Fruit fly (Drosophila melanogaster) S2 (cell line): ENCODE data around the gene CG8565.

ENCODE experiments used
- CG8478 ChIP-seq: fragments of >200 bp; optimal IDR thresholded peaks from 2 replicates; lab custom pipeline; 2018
- CTCF ChIP-seq, 2 experiments: fragments of >200 bp; optimal IDR thresholded peaks; 2 replicates each; lab custom pipeline; 2018

Gene CG8565

DNA sequence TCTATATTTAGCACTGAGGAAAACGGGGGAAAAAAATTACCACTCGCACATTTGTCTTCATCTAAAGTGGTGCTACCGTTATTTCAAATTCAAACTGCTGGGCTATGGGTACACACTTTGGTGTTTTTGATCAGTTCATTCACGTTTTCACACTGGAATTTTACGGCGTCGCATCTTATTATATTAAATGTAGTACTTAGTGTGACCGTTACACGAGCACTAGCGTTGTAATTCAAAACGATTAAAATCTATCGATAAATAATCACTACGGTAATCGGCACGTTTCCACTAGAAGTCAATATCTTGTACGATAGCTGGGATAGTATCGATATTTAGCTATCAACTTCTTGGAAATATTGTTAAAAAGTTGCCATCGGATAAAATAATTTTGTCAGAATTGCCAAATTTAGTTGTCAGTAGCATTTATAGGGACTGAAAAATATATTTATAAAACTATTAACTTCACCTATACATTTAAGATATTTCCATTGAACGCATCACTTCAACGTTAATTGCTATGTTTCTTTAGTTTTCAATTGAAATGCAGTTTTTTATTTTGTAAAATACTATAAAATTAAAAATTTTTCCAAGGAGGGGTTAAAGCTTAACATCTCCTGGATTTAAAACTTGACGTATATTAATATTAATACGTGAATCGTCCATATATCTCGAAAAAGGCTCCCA lies 20.1 kb downstream of the CG8565 start, which contains the start of the genes CG46440 and Myb:
CG46440 (minus strand) TSS at position 223 of the 684 bp plus-strand sequence.
Myb (minus strand) TSS at position 223 of the 684 bp plus-strand sequence.
- no peak for TF ChIP-seq CG8478 (lab: Kevin White, UChicago)
- peak; percentile 3 to 25 for TF ChIP-seq CTCF (optimal IDR thresholded peaks at IDR 0.05; lab: Kevin White, UChicago)

DNA sequence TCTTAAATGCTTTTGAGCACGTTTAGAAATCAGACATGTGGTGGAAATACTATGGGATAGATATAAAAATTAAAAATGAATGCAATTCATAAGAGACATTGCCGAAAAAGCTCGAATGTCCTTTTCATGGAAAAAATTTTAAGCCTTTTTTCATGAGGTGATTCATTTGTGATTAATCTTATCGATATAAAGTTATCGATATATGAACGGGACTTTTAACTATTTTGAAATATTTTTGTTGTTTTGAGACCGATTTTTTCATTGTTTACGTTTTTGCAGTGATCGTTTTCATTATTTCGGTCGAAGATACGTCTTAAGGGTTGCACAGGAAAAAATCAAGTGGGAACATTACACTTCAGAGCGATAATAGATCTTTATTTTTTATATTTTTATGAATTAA lies 21.8 kb downstream of the CG8565 start, which contains the start of gene AlkB:
AlkB (minus strand) TSS at position 101 of the 400 bp plus-strand sequence.
- TF ChIP-seq CTCF (optimal IDR thresholded peaks at IDR 0.05; lab: Kevin White, UChicago) (no peak), CG8478 (lab: Kevin White, UChicago) (no peak)

DNA sequence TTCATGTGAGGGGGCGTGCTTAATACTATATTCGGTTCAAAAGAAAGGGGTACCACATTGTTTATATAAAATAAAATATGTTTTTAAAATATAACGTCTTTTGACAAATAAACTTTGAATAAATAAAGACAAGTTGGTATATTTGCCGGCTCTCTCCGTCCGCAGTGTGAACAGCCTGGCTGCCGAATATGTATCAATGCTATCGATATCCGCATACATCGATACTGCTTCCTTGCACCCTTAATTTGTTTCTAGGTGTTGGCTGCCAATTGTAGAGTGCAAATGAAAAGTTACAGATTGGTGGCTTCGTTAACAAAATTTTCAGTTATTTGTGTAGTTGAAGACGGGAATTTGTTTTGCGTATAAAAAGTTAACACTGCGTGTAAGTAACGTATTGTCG lies 22.2 kb downstream of the CG8565 start, which contains the start of gene Gbeta13F:
Gbeta13F (plus strand) TSS at position 247 of the 400 bp plus-strand sequence.
- no peak for TF ChIP-seq CG8478 (lab: Kevin White, UChicago)
- TF ChIP-seq CTCF (optimal IDR thresholded peaks at IDR 0.05; lab: Kevin White, UChicago) = no peak

DNA sequence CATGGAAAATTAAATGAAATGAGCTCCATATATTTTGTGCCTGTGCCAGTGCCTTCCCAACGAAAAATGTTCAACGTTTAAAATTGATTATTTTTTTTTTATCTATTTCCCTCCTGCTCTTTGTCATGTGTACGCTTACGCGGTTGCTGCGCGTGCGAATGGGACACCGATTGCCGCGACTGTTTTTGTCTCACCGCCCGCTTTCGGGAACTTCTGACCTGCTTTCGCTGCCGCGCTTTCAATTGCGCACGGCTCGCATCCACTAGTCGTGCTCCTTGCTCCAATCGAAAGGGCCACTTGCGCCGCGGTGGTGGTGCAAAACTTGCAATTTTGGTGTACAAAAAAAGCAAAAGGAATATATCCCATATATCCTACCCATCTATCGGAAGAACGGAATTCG lies 22.8 kb downstream of the CG8565 start:
- TF ChIP-seq CTCF (optimal IDR thresholded peaks at IDR 0.05; lab: Kevin White, UChicago) (peak in 1 of 2 experiments; percentile 23), CG8478 (lab: Kevin White, UChicago) (no peak)

DNA sequence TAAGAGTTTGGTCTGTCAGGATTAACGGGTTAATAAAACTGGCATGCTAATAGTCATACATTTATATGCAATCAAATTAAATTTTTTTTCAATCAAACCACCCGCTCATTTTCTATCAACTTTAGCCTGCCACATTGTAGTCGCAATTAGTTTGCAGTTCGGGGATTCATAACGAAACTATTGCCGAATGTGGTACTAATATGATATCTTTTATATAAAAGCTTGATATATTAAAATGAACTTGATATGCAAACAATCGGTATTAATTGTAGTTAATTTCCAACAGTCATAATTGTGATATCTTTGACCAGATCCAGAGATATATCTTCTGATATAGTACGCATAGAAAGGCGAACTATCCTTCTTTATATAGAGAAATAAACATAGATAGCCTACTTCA lies 28.4 kb downstream of the CG8565 start:
- no peak for TF ChIP-seq CG8478 (lab: Kevin White, UChicago)
- TF ChIP-seq CTCF (optimal IDR thresholded peaks at IDR 0.05; lab: Kevin White, UChicago) = no peak

DNA sequence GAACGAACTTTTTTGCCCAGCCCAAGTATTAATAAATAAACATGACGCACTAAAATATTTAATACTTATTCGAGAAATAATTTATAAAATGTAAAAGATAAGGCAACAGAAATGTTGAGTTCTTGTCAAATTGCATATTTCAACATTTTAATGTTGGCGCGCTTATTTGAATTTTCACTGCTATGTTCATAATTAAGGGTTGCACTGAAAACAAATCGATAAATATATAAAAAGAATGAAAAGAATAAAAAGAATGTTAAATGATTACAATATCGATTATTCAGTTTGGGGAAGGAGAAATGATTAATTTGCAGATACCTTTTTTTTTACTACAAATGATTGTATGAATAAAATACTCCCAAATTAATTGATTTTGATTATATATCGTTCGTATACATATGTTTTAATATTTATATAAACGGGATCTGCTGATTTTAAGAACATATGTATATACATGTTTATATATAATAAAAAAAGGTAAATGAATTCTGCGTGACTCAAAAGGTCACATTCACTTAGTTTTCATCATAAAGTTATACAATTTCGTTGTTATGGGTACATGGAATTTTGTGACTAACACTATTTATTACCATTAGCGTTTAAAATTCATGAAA lies 29.3 kb downstream of the CG8565 start:
- TF ChIP-seq CTCF (optimal IDR thresholded peaks at IDR 0.05; lab: Kevin White, UChicago) (no peak), CG8478 (lab: Kevin White, UChicago) (no peak)

DNA sequence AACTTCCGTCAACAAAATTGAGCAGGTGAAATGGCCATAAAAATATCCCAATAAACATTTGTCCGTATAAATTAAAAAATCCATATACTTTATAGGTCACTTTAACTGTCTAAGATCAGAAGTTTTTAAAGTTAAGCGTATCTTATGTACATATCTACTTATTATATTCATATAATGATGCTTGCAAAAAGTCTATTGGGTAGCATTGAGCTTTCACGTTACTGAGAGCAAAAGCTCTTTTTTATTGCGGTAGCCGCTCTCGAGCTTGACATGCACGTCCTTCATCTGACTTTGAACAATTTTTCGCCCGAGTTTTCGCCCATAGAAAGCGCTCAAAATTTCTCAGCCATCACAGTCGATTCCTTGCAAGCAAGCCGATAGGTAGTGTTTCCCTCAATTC lies 30.2 kb downstream of the CG8565 start, which contains the start of gene Gapdh2:
Gapdh2 (plus strand) TSS at position 283 of the 400 bp plus-strand sequence.
- no peak for TF ChIP-seq CG8478 (lab: Kevin White, UChicago)
- no peak for TF ChIP-seq CTCF (optimal IDR thresholded peaks at IDR 0.05; lab: Kevin White, UChicago)

DNA sequence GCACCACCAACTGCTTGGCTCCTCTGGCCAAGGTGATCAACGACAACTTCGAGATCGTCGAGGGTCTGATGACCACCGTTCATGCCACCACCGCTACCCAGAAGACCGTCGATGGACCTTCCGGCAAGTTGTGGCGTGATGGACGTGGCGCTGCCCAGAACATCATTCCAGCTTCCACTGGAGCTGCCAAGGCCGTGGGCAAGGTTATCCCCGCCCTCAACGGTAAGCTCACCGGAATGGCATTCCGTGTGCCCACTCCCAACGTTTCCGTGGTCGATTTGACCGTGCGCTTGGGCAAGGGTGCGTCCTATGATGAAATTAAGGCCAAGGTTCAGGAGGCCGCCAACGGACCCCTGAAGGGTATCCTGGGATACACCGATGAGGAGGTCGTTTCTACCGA lies 31.2 kb downstream of the CG8565 start:
- TF ChIP-seq CTCF (optimal IDR thresholded peaks at IDR 0.05; lab: Kevin White, UChicago) = no peak

DNA sequence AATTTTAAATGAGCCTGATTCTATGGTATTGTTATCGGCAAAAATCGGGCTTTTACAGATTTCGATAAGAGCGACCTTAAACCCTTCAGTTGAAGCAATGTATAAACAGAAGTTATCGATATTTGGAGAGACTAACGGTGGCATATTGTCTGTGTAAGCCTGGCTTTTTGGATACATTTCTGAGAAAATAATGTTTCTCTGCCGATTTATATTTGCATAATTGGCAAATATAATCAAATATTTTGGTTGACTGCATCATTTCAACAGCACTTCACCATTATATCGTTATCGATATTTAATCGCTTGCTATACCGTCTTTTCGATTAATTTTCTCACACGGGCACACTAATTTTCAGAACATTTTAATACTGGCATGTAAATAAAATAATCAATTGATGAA lies 32.2 kb downstream of the CG8565 start, which contains the start of gene CG16952:
CG16952 (plus strand) TSS at position 341 of the 400 bp plus-strand sequence.
- TF ChIP-seq CTCF (optimal IDR thresholded peaks at IDR 0.05; lab: Kevin White, UChicago) (no peak), CG8478 (lab: Kevin White, UChicago) (no peak)

DNA sequence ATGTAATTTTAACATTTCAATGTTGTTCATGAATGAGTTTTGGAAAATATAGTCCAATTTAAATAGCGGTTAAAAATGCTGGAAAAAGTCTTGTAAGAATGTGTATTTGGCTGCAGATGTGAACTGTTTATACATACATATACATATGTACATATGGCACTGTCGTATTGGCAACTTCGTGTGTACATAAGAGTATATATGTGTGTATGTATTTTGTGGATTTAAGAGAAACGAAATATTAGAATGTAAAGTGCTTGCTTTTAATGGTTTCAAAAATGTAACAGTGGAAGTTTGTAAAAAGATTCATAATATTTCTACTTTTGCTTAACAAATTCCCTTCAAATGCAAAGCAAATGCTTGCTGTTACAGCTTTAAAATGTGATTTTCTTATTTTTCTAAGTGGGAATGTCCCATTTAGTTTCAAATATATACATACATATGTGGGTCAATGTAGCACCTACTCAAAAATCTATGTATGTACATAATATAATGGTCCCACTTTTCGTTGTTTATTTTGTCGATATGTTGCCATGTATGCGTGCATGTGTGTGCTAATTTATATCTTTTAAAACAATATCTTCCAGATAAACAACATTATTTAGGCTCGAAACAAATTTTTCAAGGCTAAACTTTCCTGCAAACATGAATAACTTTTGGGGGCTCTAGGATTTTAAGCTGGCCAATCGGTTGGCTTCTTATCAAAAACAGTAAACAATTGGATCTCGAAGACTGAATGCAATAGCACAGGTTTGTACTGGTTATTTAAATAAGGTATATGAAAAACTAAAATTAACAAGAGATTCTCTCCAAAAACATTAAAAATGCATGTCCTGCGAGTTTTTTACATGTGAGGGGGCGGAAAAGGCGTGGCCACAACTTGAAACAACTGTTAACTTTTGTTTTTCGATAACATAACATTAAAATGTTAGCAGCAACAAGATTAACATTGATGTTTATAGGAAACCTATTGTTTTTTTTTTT lies 33.4 kb downstream of the CG8565 start:
- no peak for TF ChIP-seq CTCF (optimal IDR thresholded peaks at IDR 0.05; lab: Kevin White, UChicago)
- no peak for TF ChIP-seq CG8478 (lab: Kevin White, UChicago)

DNA sequence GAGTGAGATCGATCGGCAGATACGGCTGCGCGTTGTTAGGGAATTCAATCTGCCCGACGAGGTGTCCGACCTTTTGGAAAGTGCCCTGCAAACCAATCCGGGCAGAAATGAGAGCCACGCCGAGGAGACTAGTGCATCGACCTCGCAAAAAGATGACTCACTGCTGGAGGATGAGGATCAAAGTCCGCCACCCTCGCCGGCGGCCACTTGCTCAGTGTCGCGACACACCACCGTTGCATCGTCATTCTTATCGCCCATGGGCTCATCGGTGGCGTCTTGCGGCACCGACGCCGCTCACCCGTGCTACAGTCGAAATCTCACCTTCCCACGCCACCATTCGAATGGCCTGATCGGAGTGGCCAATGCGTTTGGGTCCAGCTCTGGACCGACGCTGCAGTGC lies 36.8 kb downstream of the CG8565 start:
- TF ChIP-seq CTCF (optimal IDR thresholded peaks at IDR 0.05; lab: Kevin White, UChicago) (no peak), CG8478 (lab: Kevin White, UChicago) (no peak)

DNA sequence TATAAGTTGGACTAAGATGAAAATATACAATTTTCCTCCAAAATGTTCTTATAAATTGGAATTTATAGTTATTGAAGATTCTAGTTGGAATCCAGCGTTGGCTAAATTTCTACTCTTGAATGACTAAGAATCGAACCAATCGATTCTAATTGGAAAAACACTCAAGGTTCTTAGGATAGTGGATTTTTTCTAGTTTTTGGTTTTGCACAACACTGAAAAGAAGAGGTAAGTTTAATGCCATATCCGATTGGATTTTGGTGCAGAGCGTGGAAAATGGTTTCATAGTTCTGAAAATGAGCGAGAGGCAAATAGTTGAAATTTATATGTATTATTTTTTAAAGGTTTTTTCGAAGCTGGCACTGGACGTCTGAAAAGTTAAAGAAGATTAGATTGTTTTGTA lies 37.9 kb downstream of the CG8565 start:
- TF ChIP-seq CG8478 (lab: Kevin White, UChicago) (no peak), CTCF (optimal IDR thresholded peaks at IDR 0.05; lab: Kevin White, UChicago) (no peak)

DNA sequence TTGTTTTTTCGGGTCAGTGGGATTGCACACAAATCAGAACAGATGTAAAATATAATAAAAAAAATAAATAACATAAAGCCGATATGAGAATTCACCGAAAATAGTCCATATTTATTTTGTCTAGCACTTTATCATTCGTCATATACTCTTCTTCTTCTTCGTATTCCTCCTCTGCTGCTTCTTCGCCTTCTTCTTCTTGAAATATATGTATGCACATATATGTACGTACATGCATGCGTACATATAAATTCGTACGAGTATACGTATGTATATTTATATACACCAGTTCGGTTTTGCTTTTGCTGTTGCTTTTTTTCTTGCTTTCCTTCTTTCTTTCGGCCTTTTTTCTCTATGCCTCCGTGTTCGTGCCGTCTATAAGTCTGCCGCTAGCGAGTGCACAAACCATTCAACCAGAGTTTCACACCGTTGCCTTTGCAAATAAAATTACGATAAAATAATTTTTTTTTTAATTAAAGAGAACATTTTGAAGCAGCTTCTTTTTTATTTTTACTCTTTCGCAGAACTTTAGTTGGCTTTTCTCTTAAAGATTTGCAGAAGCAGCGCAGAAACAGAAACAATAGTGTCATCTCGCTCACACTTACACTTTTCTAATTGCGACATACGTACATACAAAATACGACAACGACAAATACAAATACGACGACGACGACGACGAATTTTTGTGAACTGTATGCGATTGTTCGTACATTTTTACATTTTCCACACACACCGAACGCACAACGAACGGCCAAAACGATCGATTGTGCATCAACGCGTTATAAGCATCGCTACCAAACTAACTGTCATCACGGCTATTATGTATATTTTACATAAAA lies 49.0 kb downstream of the CG8565 start:
- TF ChIP-seq CG8478 (lab: Kevin White, UChicago) (no peak), CTCF (optimal IDR thresholded peaks at IDR 0.05; lab: Kevin White, UChicago) (peak in 1 of 2 experiments; percentile 3)
